Worm (Caenorhabditis elegans) whole organism, early embryonic: Measurements from ENCODE around the gene nspg-8.

Source experiments
- B0310.2 ChIP-seq: sonication (generic microtip); optimal IDR thresholded peaks from 2 replicates; lab custom pipeline; 2016; ENCODE audit warnings: mild to moderate bottlenecking, missing genetic modification characterization, missing compliant biosample characterization
- F13C5.2 ChIP-seq: sonication (generic microtip); optimal IDR thresholded peaks from 2 replicates; lab custom pipeline; 2017; ENCODE audit warnings: mild to moderate bottlenecking, missing genetic modification characterization, inconsistent platforms, missing compliant biosample characterization
- aly-1 ChIP-seq: sonication (generic microtip); optimal IDR thresholded peaks from 2 replicates; lab custom pipeline; 2016; ENCODE audit warnings: missing genetic modification characterization, missing compliant biosample characterization
- ama-1 ChIP-seq: fragments of 150-350 bp; optimal IDR thresholded peaks from 2 replicates; lab custom pipeline; 2014
- ceh-36 ChIP-seq: sonication (generic microtip); optimal IDR thresholded peaks from 2 replicates; lab custom pipeline; 2016; ENCODE audit warnings: missing genetic modification characterization, inconsistent platforms, missing compliant biosample characterization
- ets-7 ChIP-seq: sonication (generic microtip); optimal IDR thresholded peaks from 2 replicates; lab custom pipeline; 2016; ENCODE audit warnings: missing genotype, missing genetic modification characterization, missing compliant biosample characterization
- flt-1 ChIP-seq: fragments of 200-800 bp; sonication (Bioruptor generic); IDR thresholded peaks from 2 replicates; pipeline ENCODE4 v1.3.6; 2022; ENCODE audit warnings: missing genetic modification characterization, missing compliant biosample characterization
- hmbx-1 ChIP-seq: sonication (generic microtip); optimal IDR thresholded peaks from 2 replicates; lab custom pipeline; 2016; ENCODE audit warnings: mild to moderate bottlenecking, missing genetic modification characterization, missing compliant biosample characterization
- hnd-1 ChIP-seq: sonication (generic microtip); optimal IDR thresholded peaks from 2 replicates; lab custom pipeline; 2016; ENCODE audit warnings: missing genetic modification characterization, missing compliant biosample characterization
- pes-1 ChIP-seq: fragments of 200-800 bp; sonication (Bioruptor generic); IDR thresholded peaks from 2 replicates; pipeline ENCODE4 v1.3.6; 2022; ENCODE audit warnings: missing genetic modification reagents, missing genetic modification characterization, missing compliant biosample characterization
- scrt-1 ChIP-seq: fragments of 200-800 bp; sonication (Bioruptor generic); IDR thresholded peaks from 2 replicates; pipeline ENCODE4 v1.3.6; 2022; ENCODE audit warnings: missing genetic modification characterization, missing compliant biosample characterization
- tra-4 ChIP-seq: sonication (generic microtip); optimal IDR thresholded peaks from 2 replicates; lab custom pipeline; 2017; ENCODE audit warnings: missing genetic modification characterization, missing compliant biosample characterization

DNA sequence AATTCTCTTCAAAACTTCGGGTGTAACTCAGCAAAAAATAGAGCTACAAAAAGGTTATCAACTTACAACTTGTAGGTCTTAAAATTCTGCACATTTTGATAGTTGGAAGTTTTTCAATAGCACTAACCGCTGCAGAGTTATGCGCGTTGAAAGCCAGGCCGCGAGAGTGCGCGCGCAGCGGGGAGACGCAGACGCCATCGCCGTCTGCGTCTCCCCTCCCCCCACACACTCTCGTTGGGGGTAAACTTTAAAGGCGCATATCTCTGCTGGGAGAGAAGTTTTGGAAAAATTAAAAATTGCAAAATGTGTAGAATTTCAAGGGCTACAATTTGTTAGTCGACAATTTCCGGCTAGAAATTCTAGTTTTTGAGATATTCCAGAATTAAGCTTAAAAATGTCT, 47.7 kb downstream of the nspg-8 start:
- TF ChIP-seq tra-4, result no peak
- TF ChIP-seq ama-1 (lab: Kevin White, UChicago), result no peak
- no peak for TF ChIP-seq pes-1 (GFP tag; lab: Robert Waterston, UW)
- TF ChIP-seq scrt-1 (GFP tag; lab: Robert Waterston, UW), result no peak
- no peak for TF ChIP-seq hnd-1 (tag; lab: Kevin White, UChicago)
- no peak for TF ChIP-seq aly-1
- no peak for TF ChIP-seq hmbx-1 (tag; lab: Kevin White, UChicago)
- no peak for TF ChIP-seq ets-7 (tag; lab: Kevin White, UChicago)
- TF ChIP-seq F13C5.2 (tag; lab: Kevin White, UChicago), result no peak
- TF ChIP-seq flt-1 (GFP tag; lab: Robert Waterston, UW), result no peak
- no peak for TF ChIP-seq B0310.2 (tag; lab: Kevin White, UChicago)
- no peak for TF ChIP-seq ceh-36 (tag; lab: Kevin White, UChicago)
